Fruit fly (Drosophila melanogaster): ENCODE measurements around the gene Tsen54.

DNA sequence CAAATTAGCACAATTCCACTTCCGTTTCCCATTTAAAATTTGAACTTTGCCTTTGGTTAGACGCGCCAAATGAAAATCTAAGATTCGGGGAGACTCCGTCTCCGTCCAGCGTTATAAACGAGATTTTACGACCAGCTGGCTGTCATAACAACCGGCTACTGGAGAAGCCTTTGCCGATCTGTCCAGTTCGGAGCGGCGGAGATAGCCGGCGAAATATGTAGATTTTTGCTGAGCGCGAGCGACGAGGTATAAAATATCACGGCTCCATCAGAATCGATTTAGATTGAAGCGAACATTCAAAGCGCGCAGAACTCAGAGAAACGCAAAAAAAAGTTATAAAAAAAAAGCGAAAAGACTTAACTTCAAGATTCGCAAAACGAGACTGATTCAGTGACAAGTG is 8.3 kb downstream of the Tsen54 start, which contains the start of gene CG11529:
- TF ChIP-seq Snoo (tag; optimal IDR thresholded peaks at IDR 0.05): no peak
- TF ChIP-seq CG32121 (GFP tag; IDR thresholded peaks at IDR 0.05): no peak
- no peak for TF ChIP-seq CG12605 (GFP tag; IDR thresholded peaks at IDR 0.05)
- TF ChIP-seq fd96Ca (GFP tag; IDR thresholded peaks at IDR 0.05): no peak
- no peak for TF ChIP-seq CG13204 (GFP tag; optimal IDR thresholded peaks at IDR 0.05)
- no peak for TF ChIP-seq CG14655 (GFP tag; optimal IDR thresholded peaks at IDR 0.05)
- no peak for TF ChIP-seq EcR (GFP tag; optimal IDR thresholded peaks at IDR 0.05)
- TF ChIP-seq Pif1B (GFP tag; optimal IDR thresholded peaks at IDR 0.05): no peak
- TF ChIP-seq Ets98B (GFP tag; IDR thresholded peaks at IDR 0.05): no peak
- no peak for TF ChIP-seq CG8301 (tag; optimal IDR thresholded peaks at IDR 0.05)
- no peak for TF ChIP-seq CG34367 (tag; optimal IDR thresholded peaks at IDR 0.05)
- TF ChIP-seq CG17806 (tag; optimal IDR thresholded peaks at IDR 0.05): no peak
- TF ChIP-seq CG15710 (tag; optimal IDR thresholded peaks at IDR 0.05): no peak
- TF ChIP-seq gl (tag; optimal IDR thresholded peaks at IDR 0.05): no peak
